Fruit fly (Drosophila melanogaster) whole organism: Measurements from ENCODE around the gene CG12522.

Source experiments
- CG8478 ChIP-seq: fragments of >200 bp; optimal IDR thresholded peaks from 2 replicates; lab custom pipeline; 2018; ENCODE audit warnings: inconsistent platforms
- Dll ChIP-seq: fragments of >200 bp; optimal IDR thresholded peaks from 2 replicates; lab custom pipeline; 2017
- pan ChIP-seq: fragments of >200 bp; optimal IDR thresholded peaks from 2 replicates; lab custom pipeline; 2017
- psq ChIP-seq: fragments of >200 bp; optimal IDR thresholded peaks from 2 replicates; lab custom pipeline; 2017
- usp ChIP-seq: fragments of >200 bp; optimal IDR thresholded peaks from 2 replicates; lab custom pipeline; 2017; ENCODE audit warnings: missing biosample characterization, missing genetic modification characterization, mixed read lengths

dm6 chr3L:11155380-11155779 lies 47.3 kb downstream of the CG12522 start:
- TF ChIP-seq CG8478 (lab: Kevin White, UChicago) = no peak
- no peak for TF ChIP-seq psq (lab: Kevin White, UChicago)
- no peak for TF ChIP-seq Dll
- TF ChIP-seq usp (GFP tag; lab: Kevin White, UChicago) = no peak
- TF ChIP-seq pan (lab: Kevin White, UChicago) = no peak
